Fruit fly (Drosophila melanogaster) whole organism, wandering third instar larva: ENCODE data around the gene Hip1.

Experiments
- Abd-B ChIP-seq: fragments of >200 bp; optimal IDR thresholded peaks from 2 replicates; lab custom pipeline; 2017; ENCODE audit warnings: missing biosample characterization, missing genetic modification characterization
- CG32264 ChIP-seq: fragments of 200-800 bp; sonication (Bioruptor generic); optimal IDR thresholded peaks from 2 replicates; lab custom pipeline; 2016; ENCODE audit warnings: missing biosample characterization, missing genetic modification characterization
- CG9705 ChIP-seq: fragments of 200-800 bp; sonication (Bioruptor generic); optimal IDR thresholded peaks from 2 replicates; lab custom pipeline; 2018; ENCODE audit warnings: missing biosample characterization, mild to moderate bottlenecking, missing genetic modification characterization
- CrebA ChIP-seq: fragments of 200-800 bp; sonication (Bioruptor generic); optimal IDR thresholded peaks from 2 replicates; lab custom pipeline; 2016; ENCODE audit warnings: missing biosample characterization, mild to moderate bottlenecking, missing genetic modification characterization, borderline replicate concordance
- Dfd ChIP-seq: fragments of >200 bp; optimal IDR thresholded peaks from 2 replicates; lab custom pipeline; 2017; ENCODE audit warnings: missing biosample characterization, missing genetic modification characterization
- Dif ChIP-seq: fragments of 200-275, 200-300 bp; sonication (Bioruptor generic); optimal IDR thresholded peaks from 2 replicates; lab custom pipeline; 2018; ENCODE audit warnings: missing biosample characterization, missing genetic modification characterization; ENCODE audit not compliant: partially characterized antibody
- GATAd ChIP-seq: sonication (Bioruptor generic); optimal IDR thresholded peaks from 2 replicates; lab custom pipeline; 2016; ENCODE audit warnings: missing biosample characterization, missing genetic modification characterization
- HLH106 ChIP-seq: fragments of 200-800 bp; optimal IDR thresholded peaks from 3 replicates; lab custom pipeline; 2019; ENCODE audit warnings: missing biosample characterization, mild to moderate bottlenecking, missing genetic modification characterization, moderate library complexity
- Hnf4 ChIP-seq: fragments of 200-800 bp; sonication (Bioruptor generic); optimal IDR thresholded peaks from 2 replicates; lab custom pipeline; 2016; ENCODE audit warnings: missing biosample characterization, mild to moderate bottlenecking, missing genetic modification characterization
- Hr83 ChIP-seq: fragments of 200-300 bp; sonication (Bioruptor generic); optimal IDR thresholded peaks from 2 replicates; lab custom pipeline; 2016; ENCODE audit warnings: missing biosample characterization, mild to moderate bottlenecking, missing genetic modification characterization, moderate library complexity; ENCODE audit not compliant: poor library complexity, severe bottlenecking
- Jra ChIP-seq: sonication (Bioruptor generic); optimal IDR thresholded peaks from 2 replicates; lab custom pipeline; 2016; ENCODE audit warnings: missing biosample characterization, missing genetic modification characterization
- Mio ChIP-seq: sonication (Bioruptor generic); optimal IDR thresholded peaks from 2 replicates; lab custom pipeline; 2016; ENCODE audit warnings: missing biosample characterization, missing genetic modification characterization
- Myc ChIP-seq: fragments of >200 bp; optimal IDR thresholded peaks from 2 replicates; lab custom pipeline; 2017
- N ChIP-seq: fragments of >200 bp; optimal IDR thresholded peaks from 2 replicates; lab custom pipeline; 2018; ENCODE audit warnings: missing biosample characterization, missing external identifiers, missing genetic modification characterization
- OdsH ChIP-seq: fragments of 200-800 bp; sonication (Bioruptor generic); optimal IDR thresholded peaks from 2 replicates; lab custom pipeline; 2016; ENCODE audit warnings: missing biosample characterization, mild to moderate bottlenecking, missing genetic modification characterization
- Rel ChIP-seq, 2 experiments: fragments of 200-800 bp; sonication (Bioruptor generic) in 1 of 2; optimal IDR thresholded peaks; 2 replicates in 1 of 2; 3 replicates in 1 of 2; lab custom pipeline; 2016 to 2019; ENCODE audit warnings: mild to moderate bottlenecking in 2 of 2, missing biosample characterization in 2 of 2, missing genetic modification characterization in 2 of 2, moderate library complexity in 1 of 2
- Sp1 ChIP-seq: fragments of 200-800 bp; sonication (Bioruptor generic); optimal IDR thresholded peaks from 3 replicates; lab custom pipeline; 2019; ENCODE audit warnings: missing biosample characterization, mild to moderate bottlenecking, missing genetic modification characterization, moderate library complexity
- Vsx2 ChIP-seq: fragments of 200-300, 225-300 bp; sonication (Bioruptor generic); optimal IDR thresholded peaks from 2 replicates; lab custom pipeline; 2018; ENCODE audit warnings: missing biosample characterization, missing genetic modification characterization; ENCODE audit not compliant: partially characterized antibody
- br ChIP-seq: fragments of 200-800 bp; sonication (Bioruptor generic); optimal IDR thresholded peaks from 2 replicates; lab custom pipeline; 2016; ENCODE audit warnings: missing biosample characterization, missing genetic modification characterization
- brk ChIP-seq: fragments of 200-800 bp; sonication (Bioruptor generic); optimal IDR thresholded peaks from 2 replicates; lab custom pipeline; 2016; ENCODE audit warnings: missing biosample characterization, mild to moderate bottlenecking, missing genetic modification characterization
- dl ChIP-seq, 2 experiments: fragments of 175-275, 200-275 bp in 1 of 2; fragments of 200-275 bp in 1 of 2; sonication (Bioruptor generic); optimal IDR thresholded peaks; lab custom pipeline; 2018; ENCODE audit warnings: mild to moderate bottlenecking in 2 of 2, missing biosample characterization in 2 of 2, missing genetic modification characterization in 2 of 2, moderate library complexity in 2 of 2; ENCODE audit not compliant: partially characterized antibody in 2 of 2, insufficient read depth in 1 of 2
- dmrt93B ChIP-seq: fragments of 200-800 bp; sonication (Bioruptor generic); optimal IDR thresholded peaks from 2 replicates; lab custom pipeline; 2018; ENCODE audit warnings: missing biosample characterization, mild to moderate bottlenecking, missing genetic modification characterization
- dsf ChIP-seq: sonication (Bioruptor generic); optimal IDR thresholded peaks from 2 replicates; lab custom pipeline; 2016; ENCODE audit warnings: missing biosample characterization, missing genetic modification characterization, borderline replicate concordance
- ey ChIP-seq: fragments of 200-800 bp; sonication (Bioruptor generic); optimal IDR thresholded peaks from 2 replicates; lab custom pipeline; 2016; ENCODE audit warnings: missing biosample characterization, missing genetic modification characterization
- foxo ChIP-seq, 2 experiments: fragments of 200-800 bp; sonication (Bioruptor generic); optimal IDR thresholded peaks; 2 replicates in 1 of 2; 3 replicates in 1 of 2; lab custom pipeline; 2016 to 2017; ENCODE audit warnings: missing biosample characterization in 2 of 2, missing genetic modification characterization in 2 of 2
- fru ChIP-seq: fragments of 200-800 bp; sonication (Bioruptor generic); optimal IDR thresholded peaks from 3 replicates; lab custom pipeline; 2016; ENCODE audit warnings: missing biosample characterization, mild to moderate bottlenecking, missing genetic modification characterization
- h ChIP-seq: fragments of 200-800 bp; sonication (Bioruptor generic); optimal IDR thresholded peaks from 3 replicates; lab custom pipeline; 2016; ENCODE audit warnings: missing biosample characterization, mild to moderate bottlenecking, missing genetic modification characterization
- lola ChIP-seq: fragments of >200 bp; optimal IDR thresholded peaks from 2 replicates; lab custom pipeline; 2017; ENCODE audit warnings: missing biosample characterization, missing genetic modification characterization
- pan ChIP-seq: fragments of >200 bp; optimal IDR thresholded peaks from 2 replicates; lab custom pipeline; 2017
- psq ChIP-seq: fragments of 200-800 bp; sonication (Bioruptor generic); optimal IDR thresholded peaks from 3 replicates; lab custom pipeline; 2017; ENCODE audit warnings: missing biosample characterization, mild to moderate bottlenecking, missing genetic modification characterization, moderate library complexity
- rgr ChIP-seq: fragments of 200-800 bp; sonication (Bioruptor generic); optimal IDR thresholded peaks from 3 replicates; lab custom pipeline; 2016; ENCODE audit warnings: missing biosample characterization, mild to moderate bottlenecking, missing genetic modification characterization
- sage ChIP-seq: fragments of 200-800 bp; sonication (Bioruptor generic); optimal IDR thresholded peaks from 2 replicates; lab custom pipeline; 2016; ENCODE audit warnings: missing biosample characterization, mild to moderate bottlenecking, missing genetic modification characterization
- sv ChIP-seq: fragments of 200-800 bp; sonication (Bioruptor generic); optimal IDR thresholded peaks from 3 replicates; lab custom pipeline; 2016; ENCODE audit warnings: missing biosample characterization, missing genetic modification characterization
- tai ChIP-seq: sonication (Bioruptor generic); optimal IDR thresholded peaks from 2 replicates; lab custom pipeline; 2016; ENCODE audit warnings: missing biosample characterization, missing genetic modification characterization
- usp ChIP-seq: fragments of >200 bp; optimal IDR thresholded peaks from 2 replicates; lab custom pipeline; 2017; ENCODE audit warnings: missing biosample characterization, missing genetic modification characterization
- woc ChIP-seq: sonication (Bioruptor generic); optimal IDR thresholded peaks from 2 replicates; lab custom pipeline; 2016; ENCODE audit warnings: missing biosample characterization, mild to moderate bottlenecking, missing genetic modification characterization

The Hip1 gene

dm6 chr3L:12734550-12735012 lies 38.8 kb downstream of the Hip1 start, which contains the start of the genes SmD1 and Ptp69D:
SmD1 (minus strand) TSS chr3L:12734611.
Ptp69D (plus strand) TSS chr3L:12734945.
- peak; percentile 55 for TF ChIP-seq woc (GFP tag; lab: Kevin White, UChicago)
- peak; percentile 8 for TF ChIP-seq brk (GFP tag; lab: Kevin White, UChicago)
- no peak for TF ChIP-seq Mio (GFP tag; lab: Kevin White, UChicago)

- TF ChIP-seq usp (GFP tag; lab: Kevin White, UChicago) (no peak), Vsx2 (GFP tag; lab: Kevin White, UChicago) (peak; percentile 5), foxo (GFP tag; optimal IDR thresholded peaks at IDR 0.05; lab: Kevin White, UChicago) (no peak), Myc (lab: Kevin White, UChicago) (no peak), Jra (GFP tag; lab: Kevin White, UChicago) (no peak)
Observed at dm6 chr3L:12732742-12733141, 40.6 kb downstream of the Hip1 start.

dm6 chr3L:12729601-12730000 lies 43.8 kb downstream of the Hip1 start:
- TF ChIP-seq Mio (GFP tag; lab: Kevin White, UChicago) (no peak), fru (GFP tag; lab: Kevin White, UChicago) (no peak), Abd-B (GFP tag; lab: Kevin White, UChicago) (no peak), dsf (GFP tag; lab: Kevin White, UChicago) (no peak), OdsH (GFP tag; lab: Kevin White, UChicago) (no peak), Sp1 (GFP tag; lab: Kevin White, UChicago) (no peak), HLH106 (tag; lab: Kevin White, UChicago) (no peak), Dfd (GFP tag; lab: Kevin White, UChicago) (no peak), Dif (no peak), Jra (GFP tag; lab: Kevin White, UChicago) (no peak), N (GFP tag; lab: Kevin White, UChicago) (no peak), pan (no peak), psq (GFP tag; lab: Kevin White, UChicago) (no peak), CG32264 (GFP tag; lab: Kevin White, UChicago) (no peak), CG9705 (no peak)
- TF ChIP-seq, all 38 proteins: peak for 0

- no peak for TF ChIP-seq Myc (lab: Kevin White, UChicago)
- TF ChIP-seq woc (GFP tag; lab: Kevin White, UChicago): no peak
- TF ChIP-seq brk (GFP tag; lab: Kevin White, UChicago): no peak
- TF ChIP-seq pan: no peak
- TF ChIP-seq Vsx2 (GFP tag; lab: Kevin White, UChicago): no peak
- no peak for TF ChIP-seq ey (GFP tag; lab: Kevin White, UChicago)
- TF ChIP-seq sv: no peak
- no peak for TF ChIP-seq Hr83 (GFP tag; lab: Kevin White, UChicago)
- no peak for TF ChIP-seq br (GFP tag; lab: Kevin White, UChicago)
- no peak for TF ChIP-seq GATAd (GFP tag; lab: Kevin White, UChicago)
Observed at dm6 chr3L:12727212-12727611, 46.2 kb downstream of the Hip1 start.

dm6 chr3L:12725749-12726148 lies 47.6 kb downstream of the Hip1 start:
- no peak for TF ChIP-seq Mio (GFP tag; lab: Kevin White, UChicago)
- TF ChIP-seq foxo (GFP tag; optimal IDR thresholded peaks at IDR 0.05; lab: Kevin White, UChicago): peak in 1 of 2 experiments; percentile 59
- no peak for TF ChIP-seq sv
- TF ChIP-seq tai (GFP tag; lab: Kevin White, UChicago): no peak
- no peak for TF ChIP-seq dsf (GFP tag; lab: Kevin White, UChicago)
- TF ChIP-seq GATAd (GFP tag; lab: Kevin White, UChicago): no peak
- TF ChIP-seq Abd-B (GFP tag; lab: Kevin White, UChicago): no peak
- TF ChIP-seq CrebA (GFP tag; lab: Kevin White, UChicago): no peak
- TF ChIP-seq Dfd (GFP tag; lab: Kevin White, UChicago): no peak
- TF ChIP-seq CG32264 (GFP tag; lab: Kevin White, UChicago): no peak
- TF ChIP-seq ey (GFP tag; lab: Kevin White, UChicago): peak; percentile 40
- TF ChIP-seq fru (GFP tag; lab: Kevin White, UChicago): peak; percentile 65
- TF ChIP-seq Vsx2 (GFP tag; lab: Kevin White, UChicago): no peak
- no peak for TF ChIP-seq Jra (GFP tag; lab: Kevin White, UChicago)
- TF ChIP-seq dl (GFP tag; optimal IDR thresholded peaks at IDR 0.05; lab: Kevin White, UChicago; ENCODE audit: insufficient read depth in 1 of 2, partially characterized antibody in 2 of 2): no peak
- TF ChIP-seq rgr (GFP tag; lab: Kevin White, UChicago): peak; percentile 6
- no peak for TF ChIP-seq Dif
- peak; percentile 20 for TF ChIP-seq Sp1 (GFP tag; lab: Kevin White, UChicago)
- TF ChIP-seq CG9705: no peak
- TF ChIP-seq sage: peak; percentile 15
- no peak for TF ChIP-seq Rel (GFP tag; optimal IDR thresholded peaks at IDR 0.05; lab: Kevin White, UChicago)
- TF ChIP-seq Rel (tag; optimal IDR thresholded peaks at IDR 0.05; lab: Kevin White, UChicago): no peak
- peak; percentile 28 for TF ChIP-seq dmrt93B (GFP tag; lab: Kevin White, UChicago)
- peak; percentile 33 for TF ChIP-seq HLH106 (tag; lab: Kevin White, UChicago)
- peak; percentile 31 for TF ChIP-seq Hnf4 (GFP tag; lab: Kevin White, UChicago)
- peak; percentile 65 for TF ChIP-seq h
- TF ChIP-seq Myc (lab: Kevin White, UChicago): no peak
- TF ChIP-seq lola (GFP tag; lab: Kevin White, UChicago): no peak
- peak; percentile 9 for TF ChIP-seq brk (GFP tag; lab: Kevin White, UChicago)
- peak; percentile 35 for TF ChIP-seq psq (GFP tag; lab: Kevin White, UChicago)
